Worm (Caenorhabditis elegans) whole organism, L4 larva: ENCODE measurements around the gene T21B4.3.

Source experiments
- D1046.2 ChIP-seq: fragments of 200-800 bp; sonication (Bioruptor generic); IDR thresholded peaks from 2 replicates; pipeline ENCODE4 v1.3.6; 2022; ENCODE audit warnings: missing genetic modification characterization, missing compliant biosample characterization
- R02D3.7 ChIP-seq: fragments of 150-350 bp; sonication (generic microtip); optimal IDR thresholded peaks from 3 replicates; lab custom pipeline; 2014; ENCODE audit warnings: missing biosample characterization, missing genetic modification characterization
- Y48G9A.11 ChIP-seq: fragments of 200-800 bp; sonication (Bioruptor generic); IDR thresholded peaks from 2 replicates; pipeline ENCODE4 v1.3.6; 2022; ENCODE audit warnings: missing genetic modification reagents, missing genetic modification characterization, missing compliant biosample characterization
- ama-1 ChIP-seq: fragments of 150-350 bp; optimal IDR thresholded peaks from 2 replicates; lab custom pipeline; 2014; ENCODE audit warnings: inconsistent platforms, mixed read lengths
- ceh-82 ChIP-seq: sonication (generic microtip); optimal IDR thresholded peaks from 2 replicates; lab custom pipeline; 2017; ENCODE audit warnings: missing biosample characterization, missing genetic modification characterization
- cey-2 ChIP-seq: sonication (generic microtip); optimal IDR thresholded peaks from 3 replicates; lab custom pipeline; 2017; ENCODE audit warnings: missing genetic modification characterization, mild to moderate bottlenecking, missing compliant biosample characterization, antibody characterized with exemption, borderline replicate concordance; ENCODE audit not compliant: insufficient read depth
- lin-39 ChIP-seq: fragments of 150-350 bp; optimal IDR thresholded peaks from 2 replicates; lab custom pipeline; 2014; ENCODE audit warnings: missing biosample characterization, missing genetic modification reagents, missing genetic modification characterization
- mxl-2 ChIP-seq: fragments of 200-800 bp; sonication (Bioruptor generic); conservative IDR thresholded peaks from 2 replicates; pipeline ENCODE4 v1.3.6; 2022; ENCODE audit warnings: missing genetic modification reagents, missing genetic modification characterization, missing compliant biosample characterization
- nhr-11 ChIP-seq: fragments of 150-350 bp; optimal IDR thresholded peaks from 2 replicates; lab custom pipeline; 2014; ENCODE audit warnings: missing biosample characterization, missing genetic modification characterization
- nhr-237 ChIP-seq: sonication (generic microtip); optimal IDR thresholded peaks from 2 replicates; lab custom pipeline; 2017; ENCODE audit warnings: missing biosample characterization, missing genetic modification characterization
- nhr-6 ChIP-seq: fragments of 150-350 bp; optimal IDR thresholded peaks from 2 replicates; lab custom pipeline; 2014; ENCODE audit warnings: missing biosample characterization, missing genetic modification characterization
- zfp-2 ChIP-seq: sonication (generic microtip); optimal IDR thresholded peaks from 2 replicates; lab custom pipeline; 2016; ENCODE audit warnings: mild to moderate bottlenecking, missing genetic modification characterization, missing compliant biosample characterization

- TF ChIP-seq ama-1 (lab: Kevin White, UChicago) (no peak), D1046.2 (GFP tag; lab: Robert Waterston, UW) (no peak), lin-39 (tag; lab: Kevin White, UChicago) (no peak), Y48G9A.11 (GFP tag; lab: Robert Waterston, UW) (no peak), nhr-6 (tag; lab: Kevin White, UChicago) (no peak), zfp-2 (tag; lab: Kevin White, UChicago) (no peak), nhr-237 (tag; lab: Kevin White, UChicago) (no peak), mxl-2 (GFP tag; lab: Robert Waterston, UW) (no peak), nhr-11 (tag; lab: Kevin White, UChicago) (no peak), cey-2 (tag; lab: Kevin White, UChicago) (no peak), ceh-82 (tag; lab: Kevin White, UChicago) (no peak), R02D3.7 (tag; lab: Kevin White, UChicago) (no peak)
Observed at ce11 chrII:12546413-12546812, 49.5 kb upstream of the T21B4.3 start, which contains the start of the genes F49C5.5 and F49C5.10.
